Fruit fly (Drosophila melanogaster): ENCODE data around the gene Fer1HCH.
A peak's percentile ranks its signal among the peaks of the same experiment; 100 is the strongest.

Fer1HCH gene

dm6 chr3R:30388215-30388871, 365 bp upstream of the Fer1HCH start (continued):
- TF ChIP-seq TFAM (GFP tag; optimal IDR thresholded peaks at IDR 0.05) (peak; percentile 73), org-1 (GFP tag; optimal IDR thresholded peaks at IDR 0.05) (peak; percentile 98), CG8944 (GFP tag; optimal IDR thresholded peaks at IDR 0.05) (peak; percentile 97), Ssrp (tag; optimal IDR thresholded peaks at IDR 0.05) (peak; percentile 96), fd96Cb (tag; optimal IDR thresholded peaks at IDR 0.05) (peak; percentile 95), CG12299 (tag; optimal IDR thresholded peaks at IDR 0.05) (peak; percentile 71), Fer1 (GFP tag; optimal IDR thresholded peaks at IDR 0.05) (peak; percentile 92), zen2 (GFP tag; IDR thresholded peaks at IDR 0.05; ENCODE audit: partially characterized antibody) (no peak), trh (GFP tag; optimal IDR thresholded peaks at IDR 0.05) (peak; percentile 88), tna (GFP tag; IDR thresholded peaks at IDR 0.05; ENCODE audit: partially characterized antibody) (no peak), CG7786 (GFP tag; optimal IDR thresholded peaks at IDR 0.05) (peak; percentile 98), h (optimal IDR thresholded peaks at IDR 0.05) (no peak), pum (GFP tag; optimal IDR thresholded peaks at IDR 0.05) (peak; percentile 97), zf30C (GFP tag; optimal IDR thresholded peaks at IDR 0.05) (peak; percentile 4), pita (GFP tag; optimal IDR thresholded peaks at IDR 0.05) (no peak), sc (optimal IDR thresholded peaks at IDR 0.05) (no peak), sc (GFP tag; optimal IDR thresholded peaks at IDR 0.05) (peak; percentile 97), HLH54F (GFP tag; optimal IDR thresholded peaks at IDR 0.05) (peak; percentile 98), CG34224 (GFP tag; IDR thresholded peaks at IDR 0.05; ENCODE audit: partially characterized antibody) (no peak), Drgx (GFP tag; IDR thresholded peaks at IDR 0.05) (peak; percentile 90), CG7357 (GFP tag; IDR thresholded peaks at IDR 0.05) (peak; percentile 83), klu (GFP tag; IDR thresholded peaks at IDR 0.05) (peak; percentile 90), gro (GFP tag; optimal IDR thresholded peaks at IDR 0.05) (peak; percentile 96), CG14667 (GFP tag; IDR thresholded peaks at IDR 0.05) (peak; percentile 79; the same call in 1 of the 2 replicates), CG12942 (GFP tag; optimal IDR thresholded peaks at IDR 0.05) (peak; percentile 94), CG6813 (GFP tag; optimal IDR thresholded peaks at IDR 0.05) (peak; percentile 91), stc (GFP tag; IDR thresholded peaks at IDR 0.05) (peak; percentile 75), grn (GFP tag; optimal IDR thresholded peaks at IDR 0.05) (peak; percentile 76), chn (GFP tag; optimal IDR thresholded peaks at IDR 0.05) (peak; percentile 96), mam (GFP tag; optimal IDR thresholded peaks at IDR 0.05) (peak; percentile 97), CG10462 (GFP tag; optimal IDR thresholded peaks at IDR 0.05) (peak; percentile 94), CG11398 (GFP tag; optimal IDR thresholded peaks at IDR 0.05) (peak; percentile 97), CG14710 (tag; optimal IDR thresholded peaks at IDR 0.05) (peak; percentile 97), CG15073 (GFP tag; optimal IDR thresholded peaks at IDR 0.05) (peak; percentile 79), D19B (GFP tag; optimal IDR thresholded peaks at IDR 0.05) (peak; percentile 92), sima (GFP tag; optimal IDR thresholded peaks at IDR 0.05) (peak; percentile 93), CG12071 (GFP tag; optimal IDR thresholded peaks at IDR 0.05) (peak; percentile 88), scrt (GFP tag; optimal IDR thresholded peaks at IDR 0.05) (peak; percentile 88), wek (GFP tag; optimal IDR thresholded peaks at IDR 0.05) (peak; percentile 70), Dfd (GFP tag; optimal IDR thresholded peaks at IDR 0.05) (peak in 1 of 2 experiments; percentile 79), chm (GFP tag; IDR thresholded peaks at IDR 0.05) (peak; percentile 82), CG18764 (GFP tag; optimal IDR thresholded peaks at IDR 0.05) (peak; percentile 91), Sry-δ (GFP tag; optimal IDR thresholded peaks at IDR 0.05) (peak; percentile 70), nom (GFP tag; optimal IDR thresholded peaks at IDR 0.05) (peak; percentile 92), CG1529 (GFP tag; optimal IDR thresholded peaks at IDR 0.05) (peak; percentile 96), B-H1 (GFP tag; IDR thresholded peaks at IDR 0.05) (peak; percentile 84), CG1602 (GFP tag; optimal IDR thresholded peaks at IDR 0.05) (peak; percentile 96), Rfx (GFP tag; IDR thresholded peaks at IDR 0.05) (peak; percentile 90), aop (GFP tag; IDR thresholded peaks at IDR 0.05) (peak; percentile 51; the same call in 1 of the 2 replicates), ase (GFP tag; IDR thresholded peaks at IDR 0.05) (peak; percentile 78), Tbp (GFP tag; optimal IDR thresholded peaks at IDR 0.05) (no peak)
